Fruit fly (Drosophila melanogaster): ENCODE measurements around the gene eIF2Balpha.

DNA sequence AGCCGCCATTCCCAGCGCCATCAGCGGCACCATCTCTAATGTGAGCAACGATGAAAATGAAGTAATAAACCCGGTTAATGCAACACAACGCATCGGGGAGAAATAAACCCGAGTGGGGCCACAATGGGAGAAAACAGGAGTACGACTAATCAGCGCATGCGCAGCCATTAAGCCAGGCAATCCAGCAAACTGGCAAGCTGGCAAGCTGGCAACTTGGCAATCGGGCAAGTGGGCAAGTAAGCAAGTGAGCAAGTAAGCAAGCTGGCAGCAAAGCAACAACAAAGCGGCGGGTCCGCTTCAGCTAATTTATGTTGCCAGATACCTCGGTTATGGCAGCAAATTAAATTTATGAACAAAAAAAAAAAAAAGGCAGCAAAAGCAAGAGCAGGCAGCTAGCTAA, 36.1 kb downstream of the eIF2Balpha start:
- TF ChIP-seq CG10669 (GFP tag; optimal IDR thresholded peaks at IDR 0.05) (no peak), Met (GFP tag; optimal IDR thresholded peaks at IDR 0.05) (no peak)

Measured in whole organism, prepupa.